Worm (Caenorhabditis elegans) whole organism, mixed stage, embryonic: ENCODE results near the gene atn-1.

ENCODE experiments used
- blmp-1 ChIP-seq: fragments of 150-350 bp; optimal IDR thresholded peaks from 2 replicates; lab custom pipeline; 2014; ENCODE audit warnings: missing biosample characterization, missing genetic modification characterization
- ceh-39 ChIP-seq: fragments of 150-350 bp; optimal IDR thresholded peaks from 2 replicates; lab custom pipeline; 2014; ENCODE audit warnings: missing biosample characterization, missing genetic modification characterization
- ces-1 ChIP-seq: fragments of 150-350 bp; optimal IDR thresholded peaks from 2 replicates; lab custom pipeline; 2014; ENCODE audit warnings: missing biosample characterization, missing genetic modification reagents, missing genetic modification characterization
- elt-1 ChIP-seq: sonication (generic microtip); optimal IDR thresholded peaks from 2 replicates; lab custom pipeline; 2017; ENCODE audit warnings: missing genetic modification characterization, mild to moderate bottlenecking, missing compliant biosample characterization, antibody characterized with exemption, moderate library complexity, borderline replicate concordance; ENCODE audit not compliant: insufficient read depth
- elt-3 ChIP-seq: fragments of 150-350 bp; optimal IDR thresholded peaks from 2 replicates; lab custom pipeline; 2014; ENCODE audit warnings: missing biosample characterization, missing genetic modification characterization
- lin-13 ChIP-seq: fragments of 150-350 bp; optimal IDR thresholded peaks from 2 replicates; lab custom pipeline; 2014; ENCODE audit warnings: missing biosample characterization, missing genetic modification characterization
- unc-62 ChIP-seq: fragments of 150-350 bp; optimal IDR thresholded peaks from 2 replicates; lab custom pipeline; 2014; ENCODE audit warnings: missing biosample characterization, missing genetic modification reagents, missing genetic modification characterization

DNA sequence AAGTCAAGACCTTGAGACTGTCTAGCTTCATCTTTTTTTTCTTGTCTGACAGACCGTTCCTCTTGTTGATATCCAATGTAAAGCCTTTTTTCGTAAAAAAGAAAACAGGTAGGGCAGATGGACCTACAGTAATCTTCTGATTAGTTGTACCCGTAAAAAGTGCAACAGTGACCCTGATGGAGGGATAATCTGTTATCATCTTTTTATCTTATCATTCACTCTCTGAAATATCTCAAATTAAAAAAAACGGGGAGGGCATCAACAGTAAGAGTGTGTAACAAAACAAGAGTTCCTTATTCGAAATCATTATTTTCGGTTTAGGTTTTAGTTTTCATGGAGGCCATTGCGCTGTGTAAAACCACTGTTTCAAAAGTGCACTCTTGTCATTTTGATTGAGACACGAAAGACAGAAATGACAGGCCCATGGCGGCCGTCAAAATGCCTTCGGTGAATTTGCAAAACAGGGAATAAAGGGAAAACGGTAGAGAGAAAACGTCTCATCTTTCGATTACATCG is 55.5 kb downstream of the atn-1 start:
- TF ChIP-seq elt-1 (no peak), lin-13 (no peak), elt-3 (no peak), unc-62 (GFP tag; lab: Kevin White, UChicago) (no peak), ces-1 (GFP tag; lab: Kevin White, UChicago) (no peak), blmp-1 (tag; lab: Kevin White, UChicago) (no peak), ceh-39 (tag; lab: Kevin White, UChicago) (no peak)
